Worm (Caenorhabditis elegans) whole organism, L3 larva: ENCODE data around the gene F37A8.5.

ENCODE experiments used
- ama-1 ChIP-seq: fragments of 150-350 bp; optimal IDR thresholded peaks from 2 replicates; lab custom pipeline; 2018
- ceh-82 ChIP-seq: fragments of 150-350 bp; optimal IDR thresholded peaks from 2 replicates; lab custom pipeline; 2014; ENCODE audit warnings: missing biosample characterization, missing genetic modification characterization
- daf-12 ChIP-seq: fragments of 150-350 bp; optimal IDR thresholded peaks from 2 replicates; lab custom pipeline; 2014; ENCODE audit warnings: missing biosample characterization, missing genetic modification reagents, missing genetic modification characterization
- egl-5 ChIP-seq: fragments of 150-350 bp; optimal IDR thresholded peaks from 2 replicates; lab custom pipeline; 2017; ENCODE audit warnings: missing biosample characterization, missing genetic modification reagents, missing genetic modification characterization, inconsistent platforms
- nhr-11 ChIP-seq: fragments of 150-350 bp; optimal IDR thresholded peaks from 2 replicates; lab custom pipeline; 2014; ENCODE audit warnings: missing biosample characterization, missing genetic modification characterization
- nhr-28 ChIP-seq: fragments of 150-350 bp; optimal IDR thresholded peaks from 2 replicates; lab custom pipeline; 2014; ENCODE audit warnings: missing biosample characterization, missing genetic modification characterization
- nhr-67 ChIP-seq: fragments of 150-350 bp; optimal IDR thresholded peaks from 2 replicates; lab custom pipeline; 2014; ENCODE audit warnings: missing biosample characterization, missing genetic modification characterization
- nhr-76 ChIP-seq: fragments of 150-350 bp; sonication (generic microtip); optimal IDR thresholded peaks from 5 replicates; lab custom pipeline; 2014; ENCODE audit warnings: missing biosample characterization, missing genetic modification characterization
- pqm-1 ChIP-seq: fragments of 150-350 bp; optimal IDR thresholded peaks from 2 replicates; lab custom pipeline; 2017; ENCODE audit warnings: missing biosample characterization, missing genetic modification characterization, inconsistent platforms

- TF ChIP-seq nhr-67 (tag; lab: Kevin White, UChicago), result no peak
- no peak for TF ChIP-seq ama-1 (lab: Kevin White, UChicago)
- TF ChIP-seq ceh-82 (tag; lab: Kevin White, UChicago), result no peak
- no peak for TF ChIP-seq nhr-76 (tag; lab: Kevin White, UChicago)
- TF ChIP-seq pqm-1 (tag; lab: Kevin White, UChicago), result no peak
- no peak for TF ChIP-seq nhr-11 (tag; lab: Kevin White, UChicago)
- TF ChIP-seq egl-5 (tag; lab: Kevin White, UChicago), result no peak
- no peak for TF ChIP-seq daf-12 (tag; lab: Kevin White, UChicago)
- TF ChIP-seq nhr-28 (tag; lab: Kevin White, UChicago), result no peak
These were observed 25.0 kb upstream of the F37A8.5 start, which contains the start of gene F37A8.2 for ce11 chrIII:3931423-3931822.
